Fruit fly (Drosophila melanogaster): ENCODE results near the gene Oga.

Oga gene

dm6 chr3R:21271208-21271607, 52.3 kb downstream of the Oga start (continued):
- TF ChIP-seq dpn (GFP tag; optimal IDR thresholded peaks at IDR 0.05) = no peak
- TF ChIP-seq CG6254 (GFP tag; optimal IDR thresholded peaks at IDR 0.05) = peak; percentile 6
- no peak for TF ChIP-seq CG34422 (GFP tag; IDR thresholded peaks at IDR 0.05)
- TF ChIP-seq CG3995 (GFP tag; optimal IDR thresholded peaks at IDR 0.05) = no peak
- no peak for TF ChIP-seq cg (GFP tag; optimal IDR thresholded peaks at IDR 0.05)
- TF ChIP-seq E2f2 (GFP tag; IDR thresholded peaks at IDR 0.05) = no peak
- no peak for TF ChIP-seq fu2 (GFP tag; optimal IDR thresholded peaks at IDR 0.05)
- no peak for TF ChIP-seq slp2 (GFP tag; optimal IDR thresholded peaks at IDR 0.05)
- TF ChIP-seq zen2 (GFP tag; IDR thresholded peaks at IDR 0.05; ENCODE audit: partially characterized antibody) = no peak
- TF ChIP-seq Opbp (GFP tag; IDR thresholded peaks at IDR 0.05; ENCODE audit: partially characterized antibody) = no peak
- TF ChIP-seq ssp (GFP tag; IDR thresholded peaks at IDR 0.05) = no peak
- 0 out of 3 replicates have a peak, but pooled peaks have one; percentile 17 for TF ChIP-seq so (GFP tag; IDR thresholded peaks at IDR 0.05)
- TF ChIP-seq disco-r (GFP tag; optimal IDR thresholded peaks at IDR 0.05) = no peak
- TF ChIP-seq nom (GFP tag; optimal IDR thresholded peaks at IDR 0.05) = no peak
- no peak for TF ChIP-seq h (optimal IDR thresholded peaks at IDR 0.05)
- no peak for TF ChIP-seq GATAe (GFP tag; conservative IDR thresholded peaks at IDR 0.05)
- no peak for TF ChIP-seq CG11456 (GFP tag; IDR thresholded peaks at IDR 0.05)
- no peak for TF ChIP-seq NK7.1 (GFP tag; optimal IDR thresholded peaks at IDR 0.05)
- TF ChIP-seq az2 (GFP tag; optimal IDR thresholded peaks at IDR 0.05) = no peak
- TF ChIP-seq pho (GFP tag; optimal IDR thresholded peaks at IDR 0.05) = no peak
- no peak for TF ChIP-seq CG31365 (tag; optimal IDR thresholded peaks at IDR 0.05)
- no peak for TF ChIP-seq CG8478 (optimal IDR thresholded peaks at IDR 0.05)
- no peak for TF ChIP-seq CG13775 (GFP tag; optimal IDR thresholded peaks at IDR 0.05)
- TF ChIP-seq tap (tag; optimal IDR thresholded peaks at IDR 0.05) = no peak
- no peak for TF ChIP-seq Nf-YA (GFP tag; IDR thresholded peaks at IDR 0.05)
- TF ChIP-seq Hr3 (GFP tag; optimal IDR thresholded peaks at IDR 0.05) = no peak
- TF ChIP-seq Dbx (GFP tag; IDR thresholded peaks at IDR 0.05) = no peak
- TF ChIP-seq fd96Cb (tag; optimal IDR thresholded peaks at IDR 0.05) = no peak
- no peak for TF ChIP-seq CG6854 (GFP tag; optimal IDR thresholded peaks at IDR 0.05)
- no peak for TF ChIP-seq CG10959 (GFP tag; IDR thresholded peaks at IDR 0.05)
- TF ChIP-seq tll (GFP tag; optimal IDR thresholded peaks at IDR 0.05) = no peak
- TF ChIP-seq amos (GFP tag; IDR thresholded peaks at IDR 0.05; ENCODE audit: partially characterized antibody) = no peak
- TF ChIP-seq dm (GFP tag; optimal IDR thresholded peaks at IDR 0.05) = no peak
- no peak for TF ChIP-seq CG6272 (GFP tag; IDR thresholded peaks at IDR 0.05)
- TF ChIP-seq lmd (GFP tag; IDR thresholded peaks at IDR 0.05) = no peak
- peak; percentile 75 for TF ChIP-seq ATbp (GFP tag; optimal IDR thresholded peaks at IDR 0.05)
- TF ChIP-seq caup (GFP tag; optimal IDR thresholded peaks at IDR 0.05; ENCODE audit: severe bottlenecking) = peak; percentile 36
- TF ChIP-seq tx (GFP tag; optimal IDR thresholded peaks at IDR 0.05) = no peak
- TF ChIP-seq CG10565 (GFP tag; optimal IDR thresholded peaks at IDR 0.05) = no peak
- TF ChIP-seq CG11504 (tag; optimal IDR thresholded peaks at IDR 0.05) = no peak
- no peak for TF ChIP-seq Gsc (GFP tag; IDR thresholded peaks at IDR 0.05)
- no peak for TF ChIP-seq sima (GFP tag; optimal IDR thresholded peaks at IDR 0.05)
- TF ChIP-seq CoRest (tag; optimal IDR thresholded peaks at IDR 0.05) = peak; percentile 10
- TF ChIP-seq Sox100B (GFP tag; optimal IDR thresholded peaks at IDR 0.05) = peak; percentile 16
- no peak for TF ChIP-seq nerfin-1 (tag; optimal IDR thresholded peaks at IDR 0.05)
- TF ChIP-seq CG7271 (tag; optimal IDR thresholded peaks at IDR 0.05) = no peak
- TF ChIP-seq CG43689 (GFP tag; IDR thresholded peaks at IDR 0.05) = no peak
- peak; percentile 30 for TF ChIP-seq CG12071 (GFP tag; optimal IDR thresholded peaks at IDR 0.05)
- TF ChIP-seq dan (GFP tag; IDR thresholded peaks at IDR 0.05) = no peak
- no peak for TF ChIP-seq Oaz (GFP tag; IDR thresholded peaks at IDR 0.05)
- no peak for TF ChIP-seq Stat92E (GFP tag; optimal IDR thresholded peaks at IDR 0.05)
- no peak for TF ChIP-seq CG11398 (GFP tag; optimal IDR thresholded peaks at IDR 0.05)
